Worm (Caenorhabditis elegans) whole organism, young adult: Measurements from ENCODE around the gene hpl-2.

Experiments used
- nhr-120 ChIP-seq: fragments of 200-800 bp; sonication (Bioruptor generic); IDR thresholded peaks from 2 replicates; pipeline ENCODE4 v1.3.6; 2022; ENCODE audit warnings: missing genetic modification characterization, missing compliant biosample characterization
- snpc-4 ChIP-seq, 5 experiments: fragments of 150-350 bp in 1 of 5; sonication (generic microtip) in 4 of 5; optimal IDR thresholded peaks; 2 replicates each; lab custom pipeline; 2014 to 2018; ENCODE audit warnings: missing genetic modification characterization in 5 of 5, missing biosample characterization in 3 of 5, antibody characterized with exemption in 2 of 5, mild to moderate bottlenecking in 2 of 5, missing compliant biosample characterization in 2 of 5, missing genotype in 2 of 5, moderate library complexity in 2 of 5, missing genetic modification reagents in 1 of 5

DNA sequence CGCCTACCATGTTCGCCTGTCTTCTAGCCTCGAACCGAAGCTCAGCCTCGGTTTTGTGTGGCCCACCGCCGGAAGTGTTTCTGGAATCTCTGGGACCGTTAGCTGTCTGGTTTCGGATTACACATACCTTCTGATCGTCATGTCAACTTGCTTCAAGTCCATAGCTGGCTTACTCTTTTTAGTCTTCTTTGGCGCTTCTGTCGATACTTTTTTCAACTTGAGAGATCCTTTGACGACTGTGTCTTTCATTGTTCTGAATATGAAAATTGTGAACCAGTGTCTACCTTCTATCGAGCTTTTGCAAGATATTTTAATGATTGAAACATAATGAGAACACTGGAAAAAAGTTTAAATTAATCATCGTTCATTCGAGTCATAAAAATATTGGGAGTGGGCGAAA lies 14.8 kb downstream of the hpl-2 start, which contains the start of gene K01G5.8:
- TF ChIP-seq snpc-4 (GFP tag; optimal IDR thresholded peaks at IDR 0.05; lab: Kevin White, UChicago) (no peak), snpc-4 (tag; optimal IDR thresholded peaks at IDR 0.05; lab: Kevin White, UChicago) (no peak), nhr-120 (GFP tag; lab: Robert Waterston, UW) (no peak)
